Fruit fly (Drosophila melanogaster): ENCODE results near the gene Pli.

The Pli gene

dm6 chr3R:23931095-23931728, 41.4 kb upstream of the Pli start, which contains the start of the genes Rpt2 and CG13599 (continued):
- TF ChIP-seq CG12942 (GFP tag; optimal IDR thresholded peaks at IDR 0.05), result peak; percentile 13
- TF ChIP-seq row (GFP tag; IDR thresholded peaks at IDR 0.05), result peak; percentile 50; the same call in 2 of the 3 replicates
- TF ChIP-seq Dip3 (GFP tag; optimal IDR thresholded peaks at IDR 0.05), result no peak
- peak; percentile 10 for TF ChIP-seq sd (tag; optimal IDR thresholded peaks at IDR 0.05)
- peak; percentile 52; the same call in 1 of the 3 replicates for TF ChIP-seq knrl (GFP tag; IDR thresholded peaks at IDR 0.05; ENCODE audit: partially characterized antibody)
- TF ChIP-seq Deaf1 (tag; optimal IDR thresholded peaks at IDR 0.05), result peak; percentile 18
- TF ChIP-seq ems (GFP tag; optimal IDR thresholded peaks at IDR 0.05), result no peak
- TF ChIP-seq Mrtf (GFP tag; IDR thresholded peaks at IDR 0.05), result no peak
- TF ChIP-seq CG7839 (tag; optimal IDR thresholded peaks at IDR 0.05), result no peak
- TF ChIP-seq so (GFP tag; IDR thresholded peaks at IDR 0.05), result no peak
- no peak for TF ChIP-seq CG4404 (GFP tag; IDR thresholded peaks at IDR 0.05)
- no peak for TF ChIP-seq CG43689 (GFP tag; IDR thresholded peaks at IDR 0.05)
- peak; percentile 41 for TF ChIP-seq CG12299 (tag; optimal IDR thresholded peaks at IDR 0.05)
- TF ChIP-seq CG12659 (GFP tag; optimal IDR thresholded peaks at IDR 0.05), result peak; percentile 70
- TF ChIP-seq seq (GFP tag; IDR thresholded peaks at IDR 0.05), result no peak
- peak; percentile 52; the same call in 1 of the 2 replicates for TF ChIP-seq bbx (GFP tag; IDR thresholded peaks at IDR 0.05; ENCODE audit: partially characterized antibody)
- TF ChIP-seq CG18262 (tag; optimal IDR thresholded peaks at IDR 0.05), result peak; percentile 24
- peak; percentile 6 for TF ChIP-seq bab2 (GFP tag; optimal IDR thresholded peaks at IDR 0.05)
- peak; percentile 33 for TF ChIP-seq CG33213 (GFP tag; optimal IDR thresholded peaks at IDR 0.05)
- no peak for TF ChIP-seq slp2 (GFP tag; optimal IDR thresholded peaks at IDR 0.05)
- no peak for TF ChIP-seq Atf3 (GFP tag; optimal IDR thresholded peaks at IDR 0.05)
- no peak for TF ChIP-seq CTCF (GFP tag; optimal IDR thresholded peaks at IDR 0.05)
- TF ChIP-seq HmgD (GFP tag; optimal IDR thresholded peaks at IDR 0.05), result peak; percentile 22
- no peak for TF ChIP-seq slou (GFP tag; optimal IDR thresholded peaks at IDR 0.05)
- no peak for TF ChIP-seq cas (GFP tag; IDR thresholded peaks at IDR 0.05)
- no peak for TF ChIP-seq CG1832 (GFP tag; optimal IDR thresholded peaks at IDR 0.05)
- no peak for TF ChIP-seq HLHmδ (GFP tag; optimal IDR thresholded peaks at IDR 0.05)
- TF ChIP-seq Tbp (GFP tag; optimal IDR thresholded peaks at IDR 0.05), result no peak
- TF ChIP-seq CG34224 (GFP tag; IDR thresholded peaks at IDR 0.05; ENCODE audit: partially characterized antibody), result no peak
- TF ChIP-seq PHDP (tag; optimal IDR thresholded peaks at IDR 0.05), result peak; percentile 15
- TF ChIP-seq CG11504 (tag; optimal IDR thresholded peaks at IDR 0.05), result no peak
- peak; percentile 43 for TF ChIP-seq gem (tag; optimal IDR thresholded peaks at IDR 0.05)
- TF ChIP-seq mam (GFP tag; optimal IDR thresholded peaks at IDR 0.05), result peak; percentile 27
- no peak for TF ChIP-seq CG8388 (GFP tag; optimal IDR thresholded peaks at IDR 0.05)
- no peak for TF ChIP-seq otp (GFP tag; IDR thresholded peaks at IDR 0.05)
- TF ChIP-seq gcm2 (GFP tag; optimal IDR thresholded peaks at IDR 0.05), result no peak
- TF ChIP-seq CG14860 (GFP tag; IDR thresholded peaks at IDR 0.05; ENCODE audit: partially characterized antibody), result 0 out of 3 replicates have a peak, but pooled peaks have one; percentile 20
- peak; percentile 10 for TF ChIP-seq Bteb2 (GFP tag; optimal IDR thresholded peaks at IDR 0.05)
- TF ChIP-seq Awh (GFP tag; IDR thresholded peaks at IDR 0.05), result no peak
- TF ChIP-seq cato (GFP tag; optimal IDR thresholded peaks at IDR 0.05; ENCODE audit: borderline replicate concordance), result no peak
- TF ChIP-seq inv (GFP tag; IDR thresholded peaks at IDR 0.05; ENCODE audit: partially characterized antibody), result 0 out of 2 replicates have a peak, but pooled peaks have one; percentile 23
- peak; percentile 70; the same call in 1 of the 2 replicates for TF ChIP-seq CG13287 (GFP tag; IDR thresholded peaks at IDR 0.05; ENCODE audit: partially characterized antibody)
- TF ChIP-seq amos (GFP tag; IDR thresholded peaks at IDR 0.05; ENCODE audit: partially characterized antibody), result peak; percentile 32; the same call in 1 of the 2 replicates
- peak; percentile 60 for TF ChIP-seq nmo (GFP tag; optimal IDR thresholded peaks at IDR 0.05)
- peak; percentile 14 for TF ChIP-seq Mad (GFP tag; optimal IDR thresholded peaks at IDR 0.05)
- peak; percentile 42 for TF ChIP-seq CG30020 (tag; optimal IDR thresholded peaks at IDR 0.05)
- no peak for TF ChIP-seq prd (optimal IDR thresholded peaks at IDR 0.05)
- TF ChIP-seq prd (GFP tag; IDR thresholded peaks at IDR 0.05), result no peak
- TF ChIP-seq CG8924 (tag; optimal IDR thresholded peaks at IDR 0.05), result peak; percentile 26
- TF ChIP-seq gro (GFP tag; optimal IDR thresholded peaks at IDR 0.05), result peak; percentile 52

Data from whole organism, embryonic.